Fruit fly (Drosophila melanogaster): ENCODE measurements around the gene CG12795.
A peak's percentile ranks its signal among the peaks of the same experiment; 100 is the strongest.

CG12795 gene

DNA sequence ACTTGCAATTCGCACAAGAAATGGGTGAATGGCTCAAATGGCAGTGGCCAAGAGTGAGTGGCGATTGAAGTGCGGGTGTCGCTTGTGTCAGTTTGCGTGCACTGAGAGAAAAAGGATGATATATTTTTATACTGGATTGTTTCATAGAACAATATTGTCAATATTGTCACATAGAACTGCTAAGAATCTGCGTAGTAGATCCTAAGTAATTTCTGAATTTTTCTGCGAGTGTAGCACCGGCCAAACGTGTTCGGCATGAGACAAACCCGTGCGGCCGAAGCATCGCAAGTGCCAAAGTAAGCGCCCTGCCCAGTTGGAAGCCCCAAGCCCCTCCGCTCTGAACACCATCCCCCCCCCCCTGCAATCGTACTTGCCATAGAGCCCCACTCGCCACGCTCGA lies 11.9 kb upstream of the CG12795 start (continued):
- TF ChIP-seq CG12104 (GFP tag; optimal IDR thresholded peaks at IDR 0.05), result no peak
- peak; percentile 76 for TF ChIP-seq Ets65A (GFP tag)
- TF ChIP-seq CG10209 (GFP tag; optimal IDR thresholded peaks at IDR 0.05), result peak; percentile 72
- TF ChIP-seq CG4424 (GFP tag; optimal IDR thresholded peaks at IDR 0.05), result peak; percentile 65
- TF ChIP-seq ase (GFP tag; IDR thresholded peaks at IDR 0.05), result peak; percentile 81
- TF ChIP-seq CG12391 (tag; optimal IDR thresholded peaks at IDR 0.05), result peak; percentile 69
- peak; percentile 14 for TF ChIP-seq CG5245 (GFP tag; optimal IDR thresholded peaks at IDR 0.05)
- TF ChIP-seq hkb (optimal IDR thresholded peaks at IDR 0.05), result no peak
- peak; percentile 79 for TF ChIP-seq hkb (GFP tag; IDR thresholded peaks at IDR 0.05)
- TF ChIP-seq CG12155 (GFP tag; optimal IDR thresholded peaks at IDR 0.05), result peak; percentile 13
- TF ChIP-seq CG1603 (tag; optimal IDR thresholded peaks at IDR 0.05), result peak; percentile 90
- TF ChIP-seq Bdp1 (GFP tag; optimal IDR thresholded peaks at IDR 0.05), result no peak
- TF ChIP-seq CG7372 (GFP tag; IDR thresholded peaks at IDR 0.05), result peak; percentile 70
- no peak for TF ChIP-seq Poxn (GFP tag; IDR thresholded peaks at IDR 0.05)
- TF ChIP-seq cwo (GFP tag; optimal IDR thresholded peaks at IDR 0.05), result peak; percentile 93
- TF ChIP-seq CG7357 (GFP tag; IDR thresholded peaks at IDR 0.05), result peak; percentile 61; the same call in 1 of the 3 replicates
- TF ChIP-seq grn (GFP tag; optimal IDR thresholded peaks at IDR 0.05), result no peak
- TF ChIP-seq Blimp-1 (GFP tag; optimal IDR thresholded peaks at IDR 0.05), result peak; percentile 73
- peak; percentile 3 for TF ChIP-seq Fer2 (tag; optimal IDR thresholded peaks at IDR 0.05)
- TF ChIP-seq CG3407 (GFP tag; optimal IDR thresholded peaks at IDR 0.05), result peak; percentile 62
- TF ChIP-seq Fer1 (GFP tag; optimal IDR thresholded peaks at IDR 0.05), result peak; percentile 73
- peak; percentile 59 for TF ChIP-seq CG12942 (GFP tag; optimal IDR thresholded peaks at IDR 0.05)
- peak; percentile 74 for TF ChIP-seq CG10979 (tag; optimal IDR thresholded peaks at IDR 0.05)
- TF ChIP-seq CG34422 (GFP tag; IDR thresholded peaks at IDR 0.05), result peak; percentile 83; the same call in 2 of the 3 replicates
- TF ChIP-seq CG17186 (GFP tag; optimal IDR thresholded peaks at IDR 0.05), result peak; percentile 17
- TF ChIP-seq Nf-YB (GFP tag; optimal IDR thresholded peaks at IDR 0.05), result no peak
- TF ChIP-seq CG10321 (GFP tag; IDR thresholded peaks at IDR 0.05), result peak; percentile 49; the same call in 1 of the 2 replicates
- TF ChIP-seq Oli (tag; optimal IDR thresholded peaks at IDR 0.05), result peak; percentile 61
- TF ChIP-seq E2f2 (GFP tag; IDR thresholded peaks at IDR 0.05), result peak; percentile 49
- TF ChIP-seq fd96Cb (tag; optimal IDR thresholded peaks at IDR 0.05), result peak; percentile 70
- no peak for TF ChIP-seq CG12219 (GFP tag; optimal IDR thresholded peaks at IDR 0.05)
- no peak for TF ChIP-seq mirr (GFP tag; optimal IDR thresholded peaks at IDR 0.05)
- peak; percentile 56 for TF ChIP-seq CG10654 (GFP tag; optimal IDR thresholded peaks at IDR 0.05)
- TF ChIP-seq Taf1 (GFP tag; IDR thresholded peaks at IDR 0.05), result peak; percentile 19; the same call in 1 of the 2 replicates
- peak; percentile 83 for TF ChIP-seq ttk (GFP tag; IDR thresholded peaks at IDR 0.05)
- 0 out of 2 replicates have a peak, but pooled peaks have one; percentile 62 for TF ChIP-seq CG16779 (GFP tag; IDR thresholded peaks at IDR 0.05)
- TF ChIP-seq unc-4 (GFP tag; IDR thresholded peaks at IDR 0.05; ENCODE audit: partially characterized antibody), result no peak
- TF ChIP-seq HmgD (GFP tag; optimal IDR thresholded peaks at IDR 0.05), result no peak
- no peak for TF ChIP-seq Hmx (GFP tag; optimal IDR thresholded peaks at IDR 0.05)
- TF ChIP-seq CG6175 (GFP tag; IDR thresholded peaks at IDR 0.05), result peak; percentile 42; the same call in 2 of the 3 replicates
- TF ChIP-seq CG2202 (tag; optimal IDR thresholded peaks at IDR 0.05), result peak; percentile 10
- TF ChIP-seq CG2199 (GFP tag; IDR thresholded peaks at IDR 0.05), result peak; percentile 51; the same call in 1 of the 3 replicates
- no peak for TF ChIP-seq Camta (GFP tag; optimal IDR thresholded peaks at IDR 0.05)
- no peak for TF ChIP-seq zen (tag; optimal IDR thresholded peaks at IDR 0.05)
- no peak for TF ChIP-seq ac (GFP tag; optimal IDR thresholded peaks at IDR 0.05)
- no peak for TF ChIP-seq Adf1 (GFP tag; IDR thresholded peaks at IDR 0.05)
- TF ChIP-seq CG11723 (GFP tag; optimal IDR thresholded peaks at IDR 0.05), result peak; percentile 35
- peak; percentile 55 for TF ChIP-seq org-1 (GFP tag; optimal IDR thresholded peaks at IDR 0.05)
- peak; percentile 52 to 63 for TF ChIP-seq chif (GFP tag; optimal IDR thresholded peaks at IDR 0.05)
- peak; percentile 84 for TF ChIP-seq CG17359 (tag; optimal IDR thresholded peaks at IDR 0.05)
- TF ChIP-seq seq (GFP tag; IDR thresholded peaks at IDR 0.05), result 0 out of 2 replicates have a peak, but pooled peaks have one; percentile 38
